Worm (Caenorhabditis elegans): ENCODE results near the gene str-228.
"Not testable (repeated sequence)": the region's sequence is repeated elsewhere in the genome, so short reads cannot be mapped to it uniquely, and the experiment has no call there.

DNA sequence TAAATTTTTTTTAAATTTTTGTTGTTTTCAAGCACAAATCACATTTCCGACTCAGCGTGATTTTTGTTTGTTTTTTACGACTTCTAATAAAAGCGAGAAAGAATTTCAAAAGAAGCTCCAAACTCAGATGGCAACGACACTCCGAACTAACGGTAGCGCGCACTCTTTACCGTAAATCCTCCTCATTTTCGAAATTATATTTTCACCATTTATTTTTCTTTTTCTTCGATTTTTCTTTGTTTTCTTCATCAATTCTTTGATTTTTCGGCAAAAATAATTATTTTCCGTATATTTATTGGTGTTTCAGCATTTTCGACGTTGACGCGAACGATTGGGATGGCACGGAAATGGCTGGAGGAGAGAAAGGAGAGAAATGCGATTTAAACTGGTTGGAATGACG lies 48.8 kb downstream of the str-228 start, which contains the start of gene T24A6.1:
- TF ChIP-seq tbx-2 (tag; optimal IDR thresholded peaks at IDR 0.05); sox-4 (tag; optimal IDR thresholded peaks at IDR 0.05); F13H6.1 (tag; optimal IDR thresholded peaks at IDR 0.05); hlh-30 (tag; optimal IDR thresholded peaks at IDR 0.05; ENCODE audit: insufficient read depth); unc-3 (GFP tag; conservative IDR thresholded peaks at IDR 0.05); unc-3 (tag; optimal IDR thresholded peaks at IDR 0.05); nhr-11 (tag; optimal IDR thresholded peaks at IDR 0.05); fkh-10 (GFP tag; optimal IDR thresholded peaks at IDR 0.05): not testable (repeated sequence)

Data from whole organism, late embryonic.